Worm (Caenorhabditis elegans) whole organism, L3 larva: ENCODE results near the gene gta-1.

ENCODE experiments used
- fkh-10 ChIP-seq: sonication (generic microtip); optimal IDR thresholded peaks from 2 replicates; lab custom pipeline; 2017; ENCODE audit warnings: missing biosample characterization, missing genetic modification reagents, missing genetic modification characterization
- mdl-1 ChIP-seq: fragments of 150-350 bp; optimal IDR thresholded peaks from 2 replicates; lab custom pipeline; 2014; ENCODE audit warnings: missing biosample characterization, missing genetic modification characterization
- nhr-237 ChIP-seq: fragments of 150-350 bp; optimal IDR thresholded peaks from 2 replicates; lab custom pipeline; 2014; ENCODE audit warnings: missing biosample characterization, missing genetic modification characterization
- nhr-28 ChIP-seq: fragments of 150-350 bp; optimal IDR thresholded peaks from 2 replicates; lab custom pipeline; 2014; ENCODE audit warnings: missing biosample characterization, missing genetic modification characterization
- nhr-77 ChIP-seq: fragments of 150-350 bp; optimal IDR thresholded peaks from 2 replicates; lab custom pipeline; 2014; ENCODE audit warnings: missing biosample characterization, missing genetic modification characterization
- ztf-4 ChIP-seq: fragments of 150-350 bp; optimal IDR thresholded peaks from 2 replicates; lab custom pipeline; 2014; ENCODE audit warnings: missing biosample characterization, missing genetic modification characterization

ce11 chrIV:10137804-10138203 lies 42.7 kb upstream of the gta-1 start, which contains the start of gene K08F4.12:
- TF ChIP-seq mdl-1 (tag; lab: Kevin White, UChicago) = no peak
- TF ChIP-seq ztf-4 (tag; lab: Kevin White, UChicago) = no peak
- TF ChIP-seq fkh-10 (GFP tag; lab: Kevin White, UChicago) = no peak
- TF ChIP-seq nhr-28 (tag; lab: Kevin White, UChicago) = no peak
- no peak for TF ChIP-seq nhr-237 (tag; lab: Kevin White, UChicago)
- no peak for TF ChIP-seq nhr-77 (tag; lab: Kevin White, UChicago)
